Fruit fly (Drosophila melanogaster) S2 (cell line): Measurements from ENCODE around the gene gw.

Experiments
- CG8478 ChIP-seq: fragments of >200 bp; optimal IDR thresholded peaks from 2 replicates; lab custom pipeline; 2018
- CTCF ChIP-seq, 2 experiments: fragments of >200 bp; optimal IDR thresholded peaks; 2 replicates each; lab custom pipeline; 2018

- TF ChIP-seq CG8478 (no peak), CTCF (optimal IDR thresholded peaks at IDR 0.05; lab: Kevin White, UChicago) (no peak)
These were observed 46.4 kb upstream of the gw start for dm6 chr4:706847-707246.
